Worm (Caenorhabditis elegans): ENCODE results near the gene mau-8.

mau-8 gene

ce11 chrIV:13392230-13392629, 14.4 kb downstream of the mau-8 start:
- TF ChIP-seq W03F9.2 (tag; optimal IDR thresholded peaks at IDR 0.05) (no peak), dao-5 (tag; optimal IDR thresholded peaks at IDR 0.05) (no peak), him-1 (tag; optimal IDR thresholded peaks at IDR 0.05) (no peak)

ce11 chrIV:13393246-13393716, 15.5 kb downstream of the mau-8 start:
- TF ChIP-seq dao-5 (tag; optimal IDR thresholded peaks at IDR 0.05) (no peak), W03F9.2 (tag; optimal IDR thresholded peaks at IDR 0.05) (peak; percentile 21), him-1 (tag; optimal IDR thresholded peaks at IDR 0.05) (no peak)

ce11 chrIV:13394686-13395085, 16.9 kb downstream of the mau-8 start:
- TF ChIP-seq W03F9.2 (tag; optimal IDR thresholded peaks at IDR 0.05) (no peak), him-1 (tag; optimal IDR thresholded peaks at IDR 0.05) (no peak), dao-5 (tag; optimal IDR thresholded peaks at IDR 0.05) (no peak)

- TF ChIP-seq him-1 (tag; optimal IDR thresholded peaks at IDR 0.05) (peak; percentile 67), dao-5 (tag; optimal IDR thresholded peaks at IDR 0.05) (no peak), W03F9.2 (tag; optimal IDR thresholded peaks at IDR 0.05) (no peak)
These were observed 17.4 kb downstream of the mau-8 start for ce11 chrIV:13395255-13395654.

DNA sequence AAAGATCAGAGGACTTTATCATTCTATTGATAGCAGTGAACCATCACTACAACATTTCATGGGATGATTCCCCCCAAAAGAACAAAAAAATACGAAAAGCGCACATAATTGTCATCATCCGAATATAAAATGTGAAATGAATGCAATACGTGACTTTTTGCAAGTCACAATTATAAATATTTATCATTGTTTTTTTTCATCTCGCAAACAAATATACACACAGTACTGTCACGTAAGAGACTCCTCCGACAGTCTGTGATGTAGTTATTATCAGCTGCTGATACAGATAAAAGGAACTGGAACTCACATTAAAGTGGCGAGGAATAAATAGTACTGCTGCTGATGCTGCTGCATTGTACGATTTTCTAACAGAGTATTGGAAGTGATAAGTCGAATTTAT, 18.6 kb downstream of the mau-8 start:
- no peak for TF ChIP-seq him-1 (tag; optimal IDR thresholded peaks at IDR 0.05)
- no peak for TF ChIP-seq dao-5 (tag; optimal IDR thresholded peaks at IDR 0.05)

ce11 chrIV:13398728-13399127, 20.9 kb downstream of the mau-8 start, which contains the start of gene Y62E10A.13:
Y62E10A.13 (minus strand) TSS chrIV:13399053.
- TF ChIP-seq him-1 (tag; optimal IDR thresholded peaks at IDR 0.05): no peak
- no peak for TF ChIP-seq W03F9.2 (tag; optimal IDR thresholded peaks at IDR 0.05)
- TF ChIP-seq dao-5 (tag; optimal IDR thresholded peaks at IDR 0.05): no peak

DNA sequence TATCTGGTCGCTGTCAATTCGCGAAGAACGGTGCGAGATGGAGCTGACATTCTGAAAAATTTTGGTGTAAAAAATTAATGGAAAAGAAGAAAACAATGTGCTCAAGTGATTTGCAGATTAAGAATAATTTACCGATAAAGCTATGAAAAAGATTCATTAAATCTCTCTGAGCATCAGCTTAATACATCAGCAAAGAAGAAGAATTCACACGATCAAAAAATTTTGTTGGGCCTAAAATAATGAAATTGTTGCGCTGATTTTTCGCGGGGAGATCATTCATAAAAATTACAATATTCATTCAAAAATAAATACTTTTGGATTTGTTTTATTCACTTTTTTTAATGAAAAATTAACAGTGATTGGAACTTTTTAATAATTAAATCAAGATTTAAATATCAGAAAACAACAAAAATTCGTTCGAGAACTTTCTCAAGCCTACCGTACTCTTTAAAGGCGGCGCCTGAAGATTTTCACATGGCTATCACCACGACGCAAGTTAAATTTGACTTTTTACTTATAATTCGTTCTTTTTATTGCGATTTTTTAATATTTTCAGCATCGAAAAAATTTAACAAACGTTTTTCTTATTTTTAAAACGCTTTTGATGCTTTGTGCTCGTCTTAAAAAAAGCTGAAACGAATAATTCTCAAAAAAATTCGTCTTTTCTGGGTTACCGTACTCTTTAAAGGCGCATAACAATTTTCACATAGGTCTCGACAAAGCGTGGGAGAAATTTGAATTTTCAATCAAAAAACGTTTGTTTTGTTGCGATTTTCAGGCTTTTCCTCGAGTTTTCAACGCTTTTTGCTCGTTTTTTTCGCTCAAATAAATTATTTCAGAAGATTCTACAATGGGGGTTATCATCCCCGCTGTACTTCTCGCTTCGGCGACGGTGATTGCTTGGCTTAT, 22.9 kb downstream of the mau-8 start, which contains the start of the genes memi-2 and cyp-31A5:
Gene memi-2, minus strand, starts transcription at position 51 of the 909 bp plus-strand sequence.
Gene cyp-31A5, plus strand, starts transcription at position 834 of the 909 bp plus-strand sequence.
- TF ChIP-seq W03F9.2 (tag; optimal IDR thresholded peaks at IDR 0.05) (no peak), dao-5 (tag; optimal IDR thresholded peaks at IDR 0.05) (no peak), him-1 (tag; optimal IDR thresholded peaks at IDR 0.05) (no peak)

DNA sequence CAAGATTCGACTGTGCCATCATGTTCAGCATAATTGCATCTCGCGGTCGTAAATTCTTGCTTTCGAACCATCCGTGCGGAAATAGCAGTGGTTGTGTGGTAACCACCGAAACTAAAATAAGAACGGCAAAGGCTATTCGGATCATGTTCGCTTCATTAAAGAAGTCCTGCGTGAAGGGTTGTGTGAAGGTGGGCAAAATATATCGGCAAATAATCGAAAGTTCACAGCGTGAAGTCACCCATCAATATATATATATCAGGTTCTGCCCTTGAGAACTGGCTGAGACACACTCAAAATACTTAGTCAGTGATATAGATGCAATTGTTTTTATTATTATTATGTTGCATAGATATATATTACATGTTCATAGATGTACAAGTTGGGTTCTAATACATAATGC, 30.2 kb downstream of the mau-8 start, which contains the start of gene Y62E10A.19:
Gene Y62E10A.19, minus strand, starts transcription at position 289 of the 400 bp plus-strand sequence.
- no peak for TF ChIP-seq him-1 (tag; optimal IDR thresholded peaks at IDR 0.05)

ce11 chrIV:13412845-13413383, 35.1 kb downstream of the mau-8 start, which contains the start of gene gcl-1:
gcl-1 (minus strand) TSS chrIV:13412895.
- TF ChIP-seq W03F9.2 (tag; optimal IDR thresholded peaks at IDR 0.05) (no peak), dao-5 (tag; optimal IDR thresholded peaks at IDR 0.05) (no peak), him-1 (tag; optimal IDR thresholded peaks at IDR 0.05) (no peak)

ce11 chrIV:13415739-13416271, 38.0 kb downstream of the mau-8 start, which contains the start of the genes pik-1 and aptf-2:
pik-1 (plus strand) TSS chrIV:13416041.
aptf-2 (minus strand) TSS chrIV:13416051.
- no peak for TF ChIP-seq W03F9.2 (tag; optimal IDR thresholded peaks at IDR 0.05)
- no peak for TF ChIP-seq dao-5 (tag; optimal IDR thresholded peaks at IDR 0.05)
- no peak for TF ChIP-seq him-1 (tag; optimal IDR thresholded peaks at IDR 0.05)

ce11 chrIV:13422200-13422599, 44.4 kb downstream of the mau-8 start, which contains the start of gene nol-9:
nol-9 (plus strand) TSS chrIV:13422500.
- TF ChIP-seq him-1 (tag; optimal IDR thresholded peaks at IDR 0.05): no peak
- TF ChIP-seq dao-5 (tag; optimal IDR thresholded peaks at IDR 0.05): no peak
- TF ChIP-seq W03F9.2 (tag; optimal IDR thresholded peaks at IDR 0.05): no peak

DNA sequence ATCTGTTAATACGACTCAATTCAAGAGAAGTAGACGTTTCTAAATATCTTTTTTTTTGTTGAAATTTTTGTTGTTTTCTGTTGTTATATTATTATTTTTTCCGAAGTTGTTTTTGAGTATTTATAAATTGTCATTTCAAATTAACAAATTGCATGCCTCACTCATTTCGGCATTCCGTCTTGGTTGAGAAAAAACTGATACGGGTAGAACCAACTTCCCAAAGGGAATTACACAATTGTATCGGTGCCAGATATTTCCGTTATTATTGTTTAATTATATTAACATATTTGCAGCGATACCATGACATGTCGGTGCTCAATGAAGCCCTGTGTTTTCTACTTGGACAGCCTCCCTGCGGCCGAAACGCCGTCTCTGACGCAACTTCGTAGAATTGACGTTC, 51.4 kb downstream of the mau-8 start, which contains the start of gene K09B11.4:
Gene K09B11.4, plus strand, starts transcription at position 301 of the 400 bp plus-strand sequence.
- TF ChIP-seq him-1 (tag; optimal IDR thresholded peaks at IDR 0.05) (no peak), W03F9.2 (tag; optimal IDR thresholded peaks at IDR 0.05) (no peak), dao-5 (tag; optimal IDR thresholded peaks at IDR 0.05) (no peak)

Data from whole organism, L4/young adult.